Worm (Caenorhabditis elegans) whole organism, L2 larva: Measurements from ENCODE around the gene trk-1.

Source experiments
- aly-2 ChIP-seq: fragments of 150-350 bp; optimal IDR thresholded peaks from 2 replicates; lab custom pipeline; 2014; ENCODE audit warnings: missing biosample characterization, missing genetic modification characterization
- ama-1 ChIP-seq: fragments of 150-350 bp; optimal IDR thresholded peaks from 2 replicates; lab custom pipeline; 2018; ENCODE audit warnings: inconsistent platforms
- ceh-82 ChIP-seq: fragments of 150-350 bp; optimal IDR thresholded peaks from 2 replicates; lab custom pipeline; 2014; ENCODE audit warnings: missing biosample characterization, missing genetic modification characterization
- egl-27 ChIP-seq: sonication (generic microtip); optimal IDR thresholded peaks from 3 replicates; lab custom pipeline; 2017; ENCODE audit warnings: missing biosample characterization, missing genetic modification reagents, missing genetic modification characterization
- elt-3 ChIP-seq: sonication (generic microtip); optimal IDR thresholded peaks from 2 replicates; lab custom pipeline; 2017; ENCODE audit warnings: missing biosample characterization, missing genetic modification characterization
- mdl-1 ChIP-seq, 2 experiments: fragments of 150-350 bp in 1 of 2; sonication (generic microtip) in 1 of 2; optimal IDR thresholded peaks; 2 replicates each; lab custom pipeline; 2017; ENCODE audit warnings: missing biosample characterization in 2 of 2, missing genetic modification characterization in 2 of 2
- nhr-237 ChIP-seq: fragments of 150-350 bp; optimal IDR thresholded peaks from 2 replicates; lab custom pipeline; 2014; ENCODE audit warnings: missing biosample characterization, missing genetic modification characterization
- peb-1 ChIP-seq: fragments of 150-350 bp; optimal IDR thresholded peaks from 2 replicates; lab custom pipeline; 2014; ENCODE audit warnings: missing biosample characterization, missing genetic modification characterization
- skn-1 ChIP-seq: sonication (generic microtip); optimal IDR thresholded peaks from 2 replicates; lab custom pipeline; 2017; ENCODE audit warnings: missing biosample characterization, missing genetic modification characterization
- unc-55 ChIP-seq: fragments of 150-350 bp; sonication (generic microtip); optimal IDR thresholded peaks from 3 replicates; lab custom pipeline; 2014; ENCODE audit warnings: missing biosample characterization, missing genetic modification reagents, missing genetic modification characterization
- zag-1 ChIP-seq: fragments of 150-350 bp; optimal IDR thresholded peaks from 2 replicates; lab custom pipeline; 2014; ENCODE audit warnings: missing biosample characterization, missing genetic modification characterization
- ztf-11 ChIP-seq: sonication (generic microtip); optimal IDR thresholded peaks from 2 replicates; lab custom pipeline; 2017; ENCODE audit warnings: missing biosample characterization, missing genetic modification characterization
- ztf-4 ChIP-seq: fragments of 150-350 bp; optimal IDR thresholded peaks from 2 replicates; lab custom pipeline; 2014; ENCODE audit warnings: missing biosample characterization, missing genetic modification characterization

ce11 chrX:8939389-8939788 lies 11.4 kb downstream of the trk-1 start:
- no peak for TF ChIP-seq nhr-237 (tag; lab: Kevin White, UChicago)
- no peak for TF ChIP-seq peb-1 (tag; lab: Kevin White, UChicago)
- TF ChIP-seq egl-27 (tag; lab: Kevin White, UChicago), result no peak
- TF ChIP-seq ama-1 (lab: Kevin White, UChicago), result no peak
- TF ChIP-seq zag-1 (tag; lab: Kevin White, UChicago), result no peak
- no peak for TF ChIP-seq ztf-4 (tag; lab: Kevin White, UChicago)
- TF ChIP-seq ceh-82 (tag; lab: Kevin White, UChicago), result no peak
- TF ChIP-seq mdl-1 (tag; optimal IDR thresholded peaks at IDR 0.05; lab: Kevin White, UChicago), result no peak
- no peak for TF ChIP-seq aly-2
- TF ChIP-seq skn-1 (tag; lab: Kevin White, UChicago), result no peak
- no peak for TF ChIP-seq unc-55 (GFP tag; lab: Kevin White, UChicago)
- TF ChIP-seq ztf-11 (tag; lab: Kevin White, UChicago), result no peak
- TF ChIP-seq elt-3 (tag; lab: Kevin White, UChicago), result no peak
